Worm (Caenorhabditis elegans): ENCODE results near the gene W08E12.6.
A peak's percentile ranks its signal among the peaks of the same experiment; 100 is the strongest.
"Not testable (repeated sequence)": the region's sequence is repeated elsewhere in the genome, so short reads cannot be mapped to it uniquely, and the experiment has no call there.

The W08E12.6 gene

ce11 chrIV:3331758-3332157 is 33.4 kb downstream of the W08E12.6 start, which contains the start of gene F42A6.5:
F42A6.5 (minus strand) TSS chrIV:3331858.
- not testable (repeated sequence) for TF ChIP-seq hmg-11, lin-15B, nhr-23 (tag; optimal IDR thresholded peaks at IDR 0.05)

ce11 chrIV:3336585-3336984 is 38.2 kb downstream of the W08E12.6 start, which contains the start of gene F42A6.6:
F42A6.6 (minus strand) TSS chrIV:3336873.
- no peak for TF ChIP-seq ceh-82 (tag; optimal IDR thresholded peaks at IDR 0.05)
- TF ChIP-seq hmg-11 (tag; optimal IDR thresholded peaks at IDR 0.05) = no peak
- TF ChIP-seq ceh-9 (tag; optimal IDR thresholded peaks at IDR 0.05) = no peak
- peak; percentile 31 for TF ChIP-seq nhr-25 (tag; optimal IDR thresholded peaks at IDR 0.05)
- peak; percentile 30 for TF ChIP-seq elt-2 (tag; optimal IDR thresholded peaks at IDR 0.05)
- peak; percentile 13 for TF ChIP-seq aly-2 (tag; optimal IDR thresholded peaks at IDR 0.05)
- no peak for TF ChIP-seq jun-1 (tag; optimal IDR thresholded peaks at IDR 0.05)
- TF ChIP-seq eor-1 (tag; optimal IDR thresholded peaks at IDR 0.05) = no peak
- no peak for TF ChIP-seq skn-1 (tag; optimal IDR thresholded peaks at IDR 0.05)
- no peak for TF ChIP-seq egl-27 (tag; optimal IDR thresholded peaks at IDR 0.05)
- peak; percentile 26 for TF ChIP-seq nhr-23 (tag; optimal IDR thresholded peaks at IDR 0.05)
- no peak for TF ChIP-seq nhr-77 (tag; optimal IDR thresholded peaks at IDR 0.05)
- no peak for TF ChIP-seq fkh-2 (tag; optimal IDR thresholded peaks at IDR 0.05)
- TF ChIP-seq ceh-28 (tag; optimal IDR thresholded peaks at IDR 0.05) = peak; percentile 10
- TF ChIP-seq pha-4 (tag; optimal IDR thresholded peaks at IDR 0.05) = no peak
- no peak for TF ChIP-seq lin-15B (tag; optimal IDR thresholded peaks at IDR 0.05)
- peak; percentile 93 for TF ChIP-seq ama-1 (optimal IDR thresholded peaks at IDR 0.05)
- peak; percentile 10 for TF ChIP-seq lsy-12 (tag; optimal IDR thresholded peaks at IDR 0.05)
- TF ChIP-seq nhr-76 (tag; optimal IDR thresholded peaks at IDR 0.05) = no peak
- TF ChIP-seq ztf-11 (tag; optimal IDR thresholded peaks at IDR 0.05) = no peak
- TF ChIP-seq elt-3 (tag; optimal IDR thresholded peaks at IDR 0.05) = no peak
- no peak for TF ChIP-seq fos-1 (tag; optimal IDR thresholded peaks at IDR 0.05)
- no peak for TF ChIP-seq zag-1 (tag; optimal IDR thresholded peaks at IDR 0.05)
- no peak for TF ChIP-seq ceh-16 (tag; optimal IDR thresholded peaks at IDR 0.05)

- TF ChIP-seq elt-3 (tag; optimal IDR thresholded peaks at IDR 0.05) = no peak
- TF ChIP-seq lin-15B (tag; optimal IDR thresholded peaks at IDR 0.05) = no peak
- TF ChIP-seq lsy-12 (tag; optimal IDR thresholded peaks at IDR 0.05) = no peak
- TF ChIP-seq ceh-9 (tag; optimal IDR thresholded peaks at IDR 0.05) = no peak
- TF ChIP-seq nhr-11 (tag; optimal IDR thresholded peaks at IDR 0.05) = no peak
- TF ChIP-seq unc-62 (GFP tag; optimal IDR thresholded peaks at IDR 0.05) = no peak
- no peak for TF ChIP-seq skn-1 (tag; optimal IDR thresholded peaks at IDR 0.05)
- TF ChIP-seq sea-2 (GFP tag; optimal IDR thresholded peaks at IDR 0.05) = no peak
- no peak for TF ChIP-seq nhr-25 (tag; optimal IDR thresholded peaks at IDR 0.05)
- TF ChIP-seq ceh-16 (tag; optimal IDR thresholded peaks at IDR 0.05) = no peak
- TF ChIP-seq unc-39 (tag; optimal IDR thresholded peaks at IDR 0.05) = no peak
- TF ChIP-seq fkh-2 (tag; optimal IDR thresholded peaks at IDR 0.05) = no peak
- TF ChIP-seq tbx-2 (tag; optimal IDR thresholded peaks at IDR 0.05) = no peak
- no peak for TF ChIP-seq nhr-23 (tag; optimal IDR thresholded peaks at IDR 0.05)
- no peak for TF ChIP-seq nhr-28 (tag; optimal IDR thresholded peaks at IDR 0.05)
- TF ChIP-seq hmg-11 (tag; optimal IDR thresholded peaks at IDR 0.05) = no peak
- TF ChIP-seq ztf-4 (tag; optimal IDR thresholded peaks at IDR 0.05) = no peak
- no peak for TF ChIP-seq daf-12 (tag; optimal IDR thresholded peaks at IDR 0.05)
Observed at ce11 chrIV:3337275-3337674, 38.9 kb downstream of the W08E12.6 start.

- no peak for TF ChIP-seq ceh-28 (tag; optimal IDR thresholded peaks at IDR 0.05)
- no peak for TF ChIP-seq tbx-2 (tag; optimal IDR thresholded peaks at IDR 0.05)
- no peak for TF ChIP-seq unc-39 (tag; optimal IDR thresholded peaks at IDR 0.05)
- TF ChIP-seq elt-3 (tag; optimal IDR thresholded peaks at IDR 0.05) = no peak
- no peak for TF ChIP-seq mml-1 (tag; optimal IDR thresholded peaks at IDR 0.05)
- no peak for TF ChIP-seq pha-4 (tag; optimal IDR thresholded peaks at IDR 0.05)
- TF ChIP-seq egl-27 (tag; optimal IDR thresholded peaks at IDR 0.05) = no peak
- no peak for TF ChIP-seq jun-1 (tag; optimal IDR thresholded peaks at IDR 0.05)
- TF ChIP-seq mdl-1 (tag; optimal IDR thresholded peaks at IDR 0.05) = no peak
- TF ChIP-seq hmg-11 (tag; optimal IDR thresholded peaks at IDR 0.05) = no peak
- no peak for TF ChIP-seq daf-12 (tag; optimal IDR thresholded peaks at IDR 0.05)
- TF ChIP-seq skn-1 (tag; optimal IDR thresholded peaks at IDR 0.05) = no peak
- no peak for TF ChIP-seq fkh-10 (GFP tag; optimal IDR thresholded peaks at IDR 0.05)
- TF ChIP-seq elt-2 (tag; optimal IDR thresholded peaks at IDR 0.05) = no peak
- TF ChIP-seq elt-1 (tag; optimal IDR thresholded peaks at IDR 0.05) = no peak
- no peak for TF ChIP-seq nhr-76 (tag; optimal IDR thresholded peaks at IDR 0.05)
- TF ChIP-seq nhr-25 (tag; optimal IDR thresholded peaks at IDR 0.05) = no peak
- no peak for TF ChIP-seq nhr-12 (tag; optimal IDR thresholded peaks at IDR 0.05)
Observed at ce11 chrIV:3338176-3338575, 39.8 kb downstream of the W08E12.6 start.

Data from whole organism, L3 larva.